Worm (Caenorhabditis elegans) whole organism, midembryonic: ENCODE measurements around the gene degl-2.

Experiments used
- T22C8.4 ChIP-seq: fragments of 200-800 bp; sonication (Bioruptor generic); IDR thresholded peaks from 2 replicates; pipeline ENCODE4 v1.3.6; 2022; ENCODE audit warnings: missing genetic modification characterization, missing compliant biosample characterization
- cog-1 ChIP-seq: sonication (generic microtip); optimal IDR thresholded peaks from 2 replicates; lab custom pipeline; 2016; ENCODE audit warnings: missing genetic modification characterization, missing compliant biosample characterization
- flt-1 ChIP-seq: fragments of 200-800 bp; sonication (Bioruptor generic); IDR thresholded peaks from 2 replicates; pipeline ENCODE4 v1.3.6; 2022; ENCODE audit warnings: missing genetic modification characterization, missing compliant biosample characterization
- klf-2 ChIP-seq: fragments of 200-800 bp; sonication (Bioruptor generic); conservative IDR thresholded peaks from 2 replicates; pipeline ENCODE4 v1.3.6; 2022; ENCODE audit warnings: missing genetic modification reagents, missing genetic modification characterization, missing compliant biosample characterization
- med-1 ChIP-seq: sonication (generic microtip); optimal IDR thresholded peaks from 2 replicates; lab custom pipeline; 2017; ENCODE audit warnings: missing genetic modification characterization, mild to moderate bottlenecking, missing compliant biosample characterization, antibody characterized with exemption, missing genetic modification reagents; ENCODE audit not compliant: insufficient read depth
- ref-1 ChIP-seq: fragments of 200-800 bp; sonication (Bioruptor generic); conservative IDR thresholded peaks from 2 replicates; pipeline ENCODE4 v1.3.6; 2022; ENCODE audit warnings: missing genetic modification reagents, missing genetic modification characterization, missing compliant biosample characterization
- tab-1 ChIP-seq: fragments of 200-800 bp; sonication (Bioruptor generic); IDR thresholded peaks from 2 replicates; pipeline ENCODE4 v1.3.6; 2022; ENCODE audit warnings: missing genetic modification characterization, missing compliant biosample characterization
- ztf-23 ChIP-seq: fragments of 200-800 bp; sonication (Bioruptor generic); IDR thresholded peaks from 2 replicates; pipeline ENCODE4 v1.3.6; 2022; ENCODE audit warnings: missing genetic modification reagents, missing genetic modification characterization, missing compliant biosample characterization
- ztf-29 ChIP-seq: fragments of 200-800 bp; sonication (Bioruptor generic); IDR thresholded peaks from 2 replicates; pipeline ENCODE4 v1.3.6; 2022; ENCODE audit warnings: missing genetic modification reagents, missing genetic modification characterization, missing compliant biosample characterization

DNA sequence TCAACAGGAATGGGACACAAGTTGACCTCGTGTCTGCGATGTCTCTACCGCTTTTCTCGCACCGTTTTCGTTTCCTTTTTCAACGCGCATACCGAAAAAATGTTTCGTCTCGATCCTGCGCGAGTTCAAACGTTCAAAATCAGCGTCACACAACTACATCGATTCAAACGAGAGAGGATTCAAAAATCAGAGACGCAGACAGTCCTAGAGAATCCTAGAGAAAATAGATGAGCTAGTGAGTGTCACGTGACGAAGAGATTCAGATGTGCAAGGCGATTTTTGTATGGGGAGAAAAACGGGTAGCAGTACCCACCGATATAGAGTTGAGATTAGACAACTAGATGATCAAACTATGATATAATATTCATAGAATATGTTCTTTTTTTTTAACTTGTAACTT lies 26.7 kb downstream of the degl-2 start:
- TF ChIP-seq ztf-23 (no peak), T22C8.4 (no peak), flt-1 (no peak), med-1 (GFP tag; lab: Kevin White, UChicago) (no peak), ref-1 (GFP tag; lab: Robert Waterston, UW) (no peak), klf-2 (GFP tag; lab: Robert Waterston, UW) (no peak), ztf-29 (GFP tag; lab: Robert Waterston, UW) (no peak), cog-1 (tag; lab: Kevin White, UChicago) (no peak), tab-1 (GFP tag; lab: Robert Waterston, UW) (no peak)
